Worm (Caenorhabditis elegans): ENCODE measurements around the gene fbxb-51.
A peak's percentile ranks its signal among the peaks of the same experiment; 100 is the strongest.

DNA sequence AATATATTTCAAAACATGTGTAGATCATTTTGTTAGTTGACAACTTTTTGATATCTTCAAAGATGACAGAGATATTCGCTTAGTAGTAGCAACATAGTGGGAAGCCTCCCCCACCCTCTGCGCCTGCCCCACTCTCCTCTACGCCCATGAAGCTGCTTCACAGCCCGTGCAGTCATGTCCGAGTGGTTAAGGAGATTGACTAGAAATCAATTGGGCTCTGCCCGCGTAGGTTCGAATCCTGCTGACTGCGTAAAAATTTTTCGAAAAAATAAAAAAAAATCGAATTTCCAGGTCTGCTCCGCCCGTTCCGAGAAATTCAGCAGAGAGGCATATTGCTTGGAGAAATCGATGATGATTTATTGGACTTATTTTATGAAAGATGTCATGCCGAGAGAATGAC is 30.6 kb upstream of the fbxb-51 start:
- TF ChIP-seq aly-2 (tag; optimal IDR thresholded peaks at IDR 0.05) (no peak), lin-11 (tag; optimal IDR thresholded peaks at IDR 0.05) (no peak), nhr-129 (tag; optimal IDR thresholded peaks at IDR 0.05) (peak; percentile 14), nhr-12 (tag; optimal IDR thresholded peaks at IDR 0.05) (no peak), R02D3.7 (tag; optimal IDR thresholded peaks at IDR 0.05) (no peak), ceh-82 (tag; optimal IDR thresholded peaks at IDR 0.05) (no peak), nhr-77 (tag; optimal IDR thresholded peaks at IDR 0.05) (no peak), ztf-4 (tag; optimal IDR thresholded peaks at IDR 0.05) (no peak), ama-1 (optimal IDR thresholded peaks at IDR 0.05) (no peak), ztf-1 (GFP tag; conservative IDR thresholded peaks at IDR 0.05) (no peak), alr-1 (tag; optimal IDR thresholded peaks at IDR 0.05) (no peak), unc-55 (GFP tag; optimal IDR thresholded peaks at IDR 0.05) (peak; percentile 41), ZK546.5 (tag; optimal IDR thresholded peaks at IDR 0.05) (no peak), unc-39 (tag; optimal IDR thresholded peaks at IDR 0.05) (no peak)

Data from whole organism, L2 larva.